Worm (Caenorhabditis elegans) whole organism, midembryonic: ENCODE measurements around the gene F44E2.4.

ENCODE experiments used
- T22C8.4 ChIP-seq: fragments of 200-800 bp; sonication (Bioruptor generic); IDR thresholded peaks from 2 replicates; pipeline ENCODE4 v1.3.6; 2022; ENCODE audit warnings: missing genetic modification characterization, missing compliant biosample characterization
- flt-1 ChIP-seq: fragments of 200-800 bp; sonication (Bioruptor generic); IDR thresholded peaks from 2 replicates; pipeline ENCODE4 v1.3.6; 2022; ENCODE audit warnings: missing genetic modification characterization, missing compliant biosample characterization
- klf-2 ChIP-seq: fragments of 200-800 bp; sonication (Bioruptor generic); conservative IDR thresholded peaks from 2 replicates; pipeline ENCODE4 v1.3.6; 2022; ENCODE audit warnings: missing genetic modification reagents, missing genetic modification characterization, missing compliant biosample characterization
- med-1 ChIP-seq: sonication (generic microtip); optimal IDR thresholded peaks from 2 replicates; lab custom pipeline; 2017; ENCODE audit warnings: missing genetic modification characterization, mild to moderate bottlenecking, missing compliant biosample characterization, antibody characterized with exemption, missing genetic modification reagents; ENCODE audit not compliant: insufficient read depth
- ref-1 ChIP-seq: fragments of 200-800 bp; sonication (Bioruptor generic); conservative IDR thresholded peaks from 2 replicates; pipeline ENCODE4 v1.3.6; 2022; ENCODE audit warnings: missing genetic modification reagents, missing genetic modification characterization, missing compliant biosample characterization
- tab-1 ChIP-seq: fragments of 200-800 bp; sonication (Bioruptor generic); IDR thresholded peaks from 2 replicates; pipeline ENCODE4 v1.3.6; 2022; ENCODE audit warnings: missing genetic modification characterization, missing compliant biosample characterization
- ztf-23 ChIP-seq: fragments of 200-800 bp; sonication (Bioruptor generic); IDR thresholded peaks from 2 replicates; pipeline ENCODE4 v1.3.6; 2022; ENCODE audit warnings: missing genetic modification reagents, missing genetic modification characterization, missing compliant biosample characterization

ce11 chrIII:8886309-8886708 is 48.1 kb upstream of the F44E2.4 start:
- no peak for TF ChIP-seq klf-2
- TF ChIP-seq med-1 = no peak
- TF ChIP-seq T22C8.4 (GFP tag; lab: Robert Waterston, UW) = no peak
- no peak for TF ChIP-seq ref-1 (GFP tag; lab: Robert Waterston, UW)
- no peak for TF ChIP-seq flt-1 (GFP tag; lab: Robert Waterston, UW)
- no peak for TF ChIP-seq tab-1 (GFP tag; lab: Robert Waterston, UW)
- no peak for TF ChIP-seq ztf-23 (GFP tag; lab: Robert Waterston, UW)
